Worm (Caenorhabditis elegans) whole organism, L3 larva: Measurements from ENCODE around the gene efk-1.

ENCODE experiments used
- R02D3.7 ChIP-seq: fragments of 150-350 bp; optimal IDR thresholded peaks from 2 replicates; lab custom pipeline; 2014; ENCODE audit warnings: missing biosample characterization, missing genetic modification characterization
- ZK546.5 ChIP-seq: sonication (generic microtip); optimal IDR thresholded peaks from 2 replicates; lab custom pipeline; 2017; ENCODE audit warnings: missing biosample characterization, missing genetic modification characterization
- aly-2 ChIP-seq: fragments of 150-350 bp; optimal IDR thresholded peaks from 2 replicates; lab custom pipeline; 2014; ENCODE audit warnings: missing biosample characterization, missing genetic modification characterization
- ama-1 ChIP-seq: fragments of 150-350 bp; optimal IDR thresholded peaks from 2 replicates; lab custom pipeline; 2018
- ceh-16 ChIP-seq: sonication (generic microtip); optimal IDR thresholded peaks from 2 replicates; lab custom pipeline; 2017; ENCODE audit warnings: missing biosample characterization, missing genetic modification characterization
- ceh-28 ChIP-seq: fragments of 150-350 bp; optimal IDR thresholded peaks from 2 replicates; lab custom pipeline; 2014; ENCODE audit warnings: missing biosample characterization, missing genetic modification reagents, missing genetic modification characterization
- ceh-82 ChIP-seq: fragments of 150-350 bp; optimal IDR thresholded peaks from 2 replicates; lab custom pipeline; 2014; ENCODE audit warnings: missing biosample characterization, missing genetic modification characterization
- ceh-9 ChIP-seq: sonication (generic microtip); optimal IDR thresholded peaks from 2 replicates; lab custom pipeline; 2018; ENCODE audit warnings: missing biosample characterization, missing genetic modification characterization
- daf-12 ChIP-seq: fragments of 150-350 bp; optimal IDR thresholded peaks from 2 replicates; lab custom pipeline; 2014; ENCODE audit warnings: missing biosample characterization, missing genetic modification reagents, missing genetic modification characterization
- egl-27 ChIP-seq: sonication (generic microtip); optimal IDR thresholded peaks from 4 replicates; lab custom pipeline; 2017; ENCODE audit warnings: missing biosample characterization, missing genetic modification reagents, missing genetic modification characterization
- egl-5 ChIP-seq: fragments of 150-350 bp; optimal IDR thresholded peaks from 2 replicates; lab custom pipeline; 2017; ENCODE audit warnings: missing biosample characterization, missing genetic modification reagents, missing genetic modification characterization, inconsistent platforms
- elt-1 ChIP-seq: fragments of 150-350 bp; optimal IDR thresholded peaks from 2 replicates; lab custom pipeline; 2014; ENCODE audit warnings: missing biosample characterization, missing genetic modification characterization
- elt-2 ChIP-seq: sonication (generic microtip); optimal IDR thresholded peaks from 2 replicates; lab custom pipeline; 2016; ENCODE audit warnings: missing genetic modification reagents, mild to moderate bottlenecking, missing genetic modification characterization, missing compliant biosample characterization
- elt-3 ChIP-seq, 3 experiments: fragments of 150-350 bp in 1 of 3; sonication (generic microtip) in 2 of 3; optimal IDR thresholded peaks; 2 replicates in 2 of 3; 4 replicates in 1 of 3; lab custom pipeline; 2014 to 2017; ENCODE audit warnings: missing biosample characterization in 3 of 3, missing genetic modification characterization in 3 of 3
- eor-1 ChIP-seq, 2 experiments: fragments of 150-350 bp; optimal IDR thresholded peaks; 2 replicates each; lab custom pipeline; 2014 to 2018; ENCODE audit warnings: missing biosample characterization in 2 of 2, missing genetic modification characterization in 2 of 2
- fkh-10 ChIP-seq: sonication (generic microtip); optimal IDR thresholded peaks from 2 replicates; lab custom pipeline; 2017; ENCODE audit warnings: missing biosample characterization, missing genetic modification reagents, missing genetic modification characterization
- fkh-2 ChIP-seq: fragments of 150-350 bp; optimal IDR thresholded peaks from 2 replicates; lab custom pipeline; 2014; ENCODE audit warnings: missing biosample characterization, missing genetic modification reagents, missing genetic modification characterization
- fos-1 ChIP-seq: fragments of 150-350 bp; optimal IDR thresholded peaks from 2 replicates; lab custom pipeline; 2014; ENCODE audit warnings: missing biosample characterization, missing genetic modification characterization
- hmg-11 ChIP-seq: sonication (generic microtip); optimal IDR thresholded peaks from 2 replicates; lab custom pipeline; 2016; ENCODE audit warnings: missing genetic modification characterization, missing compliant biosample characterization
- jun-1 ChIP-seq: fragments of 150-350 bp; optimal IDR thresholded peaks from 2 replicates; lab custom pipeline; 2014; ENCODE audit warnings: missing biosample characterization, missing genetic modification reagents, missing genetic modification characterization
- lin-15B ChIP-seq: fragments of 150-350 bp; optimal IDR thresholded peaks from 2 replicates; lab custom pipeline; 2014; ENCODE audit warnings: missing biosample characterization, missing genetic modification characterization
- lin-39 ChIP-seq: fragments of 150-350 bp; optimal IDR thresholded peaks from 2 replicates; lab custom pipeline; 2018; ENCODE audit warnings: missing biosample characterization, missing genetic modification reagents, missing genetic modification characterization
- lsy-12 ChIP-seq: sonication (generic microtip); optimal IDR thresholded peaks from 2 replicates; lab custom pipeline; 2016; ENCODE audit warnings: mild to moderate bottlenecking, missing genetic modification characterization, missing compliant biosample characterization
- mdl-1 ChIP-seq: fragments of 150-350 bp; optimal IDR thresholded peaks from 2 replicates; lab custom pipeline; 2014; ENCODE audit warnings: missing biosample characterization, missing genetic modification characterization
- mml-1 ChIP-seq: fragments of 150-350 bp; sonication (generic microtip); optimal IDR thresholded peaks from 3 replicates; lab custom pipeline; 2014; ENCODE audit warnings: missing biosample characterization, missing genetic modification characterization
- nfya-1 ChIP-seq: sonication (generic microtip); optimal IDR thresholded peaks from 2 replicates; lab custom pipeline; 2017; ENCODE audit warnings: missing genetic modification characterization, mild to moderate bottlenecking, missing compliant biosample characterization, antibody characterized with exemption, moderate library complexity; ENCODE audit not compliant: insufficient read depth
- nhr-11 ChIP-seq: fragments of 150-350 bp; optimal IDR thresholded peaks from 2 replicates; lab custom pipeline; 2014; ENCODE audit warnings: missing biosample characterization, missing genetic modification characterization
- nhr-12 ChIP-seq: fragments of 150-350 bp; optimal IDR thresholded peaks from 2 replicates; lab custom pipeline; 2014; ENCODE audit warnings: missing biosample characterization, missing genetic modification characterization
- nhr-23 ChIP-seq: fragments of 150-350 bp; optimal IDR thresholded peaks from 2 replicates; lab custom pipeline; 2014; ENCODE audit warnings: missing biosample characterization, missing genetic modification reagents, missing genetic modification characterization
- nhr-237 ChIP-seq: fragments of 150-350 bp; optimal IDR thresholded peaks from 2 replicates; lab custom pipeline; 2014; ENCODE audit warnings: missing biosample characterization, missing genetic modification characterization
- nhr-25 ChIP-seq: sonication (generic microtip); optimal IDR thresholded peaks from 2 replicates; lab custom pipeline; 2017; ENCODE audit warnings: missing biosample characterization, missing genetic modification characterization
- nhr-28 ChIP-seq: fragments of 150-350 bp; optimal IDR thresholded peaks from 2 replicates; lab custom pipeline; 2014; ENCODE audit warnings: missing biosample characterization, missing genetic modification characterization
- nhr-43 ChIP-seq: sonication (generic microtip); optimal IDR thresholded peaks from 2 replicates; lab custom pipeline; 2016; ENCODE audit warnings: mild to moderate bottlenecking, missing genetic modification characterization, missing compliant biosample characterization; ENCODE audit not compliant: poor library complexity, severe bottlenecking
- nhr-67 ChIP-seq: fragments of 150-350 bp; optimal IDR thresholded peaks from 2 replicates; lab custom pipeline; 2014; ENCODE audit warnings: missing biosample characterization, missing genetic modification characterization
- nhr-76 ChIP-seq: fragments of 150-350 bp; sonication (generic microtip); optimal IDR thresholded peaks from 5 replicates; lab custom pipeline; 2014; ENCODE audit warnings: missing biosample characterization, missing genetic modification characterization
- nhr-77 ChIP-seq: fragments of 150-350 bp; optimal IDR thresholded peaks from 2 replicates; lab custom pipeline; 2014; ENCODE audit warnings: missing biosample characterization, missing genetic modification characterization
- pha-4 ChIP-seq: fragments of 150-350 bp; optimal IDR thresholded peaks from 2 replicates; lab custom pipeline; 2014; ENCODE audit warnings: missing biosample characterization, missing genetic modification reagents, missing genetic modification characterization
- pqm-1 ChIP-seq: fragments of 150-350 bp; optimal IDR thresholded peaks from 2 replicates; lab custom pipeline; 2017; ENCODE audit warnings: missing biosample characterization, missing genetic modification characterization, inconsistent platforms
- sea-2 ChIP-seq: fragments of 150-350 bp; sonication (generic microtip); optimal IDR thresholded peaks from 4 replicates; lab custom pipeline; 2014; ENCODE audit warnings: missing biosample characterization, missing genetic modification reagents, missing genetic modification characterization
- skn-1 ChIP-seq: fragments of 150-350 bp; optimal IDR thresholded peaks from 2 replicates; lab custom pipeline; 2014; ENCODE audit warnings: missing biosample characterization, missing genetic modification characterization
- snpc-4 ChIP-seq: fragments of 150-350 bp; optimal IDR thresholded peaks from 2 replicates; lab custom pipeline; 2014; ENCODE audit warnings: missing biosample characterization, missing genetic modification characterization
- tbx-2 ChIP-seq: sonication (generic microtip); optimal IDR thresholded peaks from 2 replicates; lab custom pipeline; 2016; ENCODE audit warnings: mild to moderate bottlenecking, missing genetic modification characterization, missing compliant biosample characterization
- unc-39 ChIP-seq: sonication (generic microtip); optimal IDR thresholded peaks from 4 replicates; lab custom pipeline; 2017; ENCODE audit warnings: missing biosample characterization, missing genetic modification characterization
- unc-62 ChIP-seq: fragments of 150-350 bp; sonication (generic microtip); optimal IDR thresholded peaks from 4 replicates; lab custom pipeline; 2014; ENCODE audit warnings: missing biosample characterization, missing genetic modification reagents, missing genetic modification characterization
- zag-1 ChIP-seq: fragments of 150-350 bp; optimal IDR thresholded peaks from 2 replicates; lab custom pipeline; 2014; ENCODE audit warnings: missing biosample characterization, missing genetic modification characterization
- ztf-11 ChIP-seq: fragments of 150-350 bp; optimal IDR thresholded peaks from 2 replicates; lab custom pipeline; 2014; ENCODE audit warnings: missing biosample characterization, missing genetic modification characterization
- ztf-4 ChIP-seq: fragments of 150-350 bp; optimal IDR thresholded peaks from 2 replicates; lab custom pipeline; 2014; ENCODE audit warnings: missing biosample characterization, missing genetic modification characterization

Gene efk-1

ce11 chrIII:6158642-6159475 is 9.5 kb downstream of the efk-1 start, which contains the start of gene nfm-1:
Gene nfm-1 (plus strand): TSS chrIII:6159453.
- TF ChIP-seq nhr-28: no peak
- peak; percentile 38 for TF ChIP-seq egl-5 (tag; lab: Kevin White, UChicago)
- no peak for TF ChIP-seq nhr-77
- peak; percentile 47 for TF ChIP-seq fkh-10 (GFP tag; lab: Kevin White, UChicago)
- peak; percentile 64 for TF ChIP-seq egl-27 (tag; lab: Kevin White, UChicago)
- TF ChIP-seq nhr-76 (tag; lab: Kevin White, UChicago): no peak
- TF ChIP-seq nhr-11 (tag; lab: Kevin White, UChicago): no peak
- TF ChIP-seq pha-4 (tag; lab: Kevin White, UChicago): peak; percentile 54
- TF ChIP-seq jun-1 (tag; lab: Kevin White, UChicago): peak; percentile 78
- no peak for TF ChIP-seq nhr-12 (tag; lab: Kevin White, UChicago)
- TF ChIP-seq unc-39: no peak
- TF ChIP-seq fkh-2: no peak
- peak; percentile 48 for TF ChIP-seq lin-15B (tag; lab: Kevin White, UChicago)
- TF ChIP-seq nhr-237: no peak
- TF ChIP-seq snpc-4 (tag; lab: Kevin White, UChicago): peak; percentile 27
- TF ChIP-seq ztf-4 (tag; lab: Kevin White, UChicago): no peak
- TF ChIP-seq sea-2: no peak
- no peak for TF ChIP-seq ceh-82 (tag; lab: Kevin White, UChicago)
- no peak for TF ChIP-seq unc-62
- TF ChIP-seq nhr-23 (tag; lab: Kevin White, UChicago): peak; percentile 63
- TF ChIP-seq fos-1 (tag; lab: Kevin White, UChicago): no peak
- no peak for TF ChIP-seq ama-1 (lab: Kevin White, UChicago)
- TF ChIP-seq ztf-11: no peak
- no peak for TF ChIP-seq nhr-67 (tag; lab: Kevin White, UChicago)
- no peak for TF ChIP-seq lin-39 (tag; lab: Kevin White, UChicago)
- peak; percentile 20 for TF ChIP-seq tbx-2
- peak; percentile 22 for TF ChIP-seq aly-2 (tag; lab: Kevin White, UChicago)
- peak; percentile 42 for TF ChIP-seq ceh-28 (tag; lab: Kevin White, UChicago)
- TF ChIP-seq nhr-25 (tag; lab: Kevin White, UChicago): peak; percentile 48
- TF ChIP-seq nhr-43: peak; percentile 55
- no peak for TF ChIP-seq mdl-1 (tag; lab: Kevin White, UChicago)
- TF ChIP-seq elt-3 (tag; optimal IDR thresholded peaks at IDR 0.05; lab: Kevin White, UChicago): peak in 1 of 3 experiments; percentile 44
- no peak for TF ChIP-seq mml-1 (tag; lab: Kevin White, UChicago)
- TF ChIP-seq nfya-1 (tag; lab: Kevin White, UChicago): peak; percentile 68
- peak; percentile 55 for TF ChIP-seq lsy-12 (tag; lab: Kevin White, UChicago)
- TF ChIP-seq daf-12: no peak
- TF ChIP-seq ceh-16 (tag; lab: Kevin White, UChicago): no peak
- peak; percentile 94 for TF ChIP-seq elt-2 (tag; lab: Kevin White, UChicago)
- no peak for TF ChIP-seq elt-1 (tag; lab: Kevin White, UChicago)
- peak; percentile 5 for TF ChIP-seq R02D3.7 (tag; lab: Kevin White, UChicago)
- no peak for TF ChIP-seq ZK546.5
- peak; percentile 68 for TF ChIP-seq hmg-11 (tag; lab: Kevin White, UChicago)
- TF ChIP-seq pqm-1 (tag; lab: Kevin White, UChicago): peak; percentile 60
- no peak for TF ChIP-seq eor-1 (tag; optimal IDR thresholded peaks at IDR 0.05; lab: Kevin White, UChicago)
- no peak for TF ChIP-seq ceh-9 (tag; lab: Kevin White, UChicago)
- TF ChIP-seq skn-1 (tag; lab: Kevin White, UChicago): peak; percentile 47
- TF ChIP-seq zag-1 (tag; lab: Kevin White, UChicago): no peak
